Worm (Caenorhabditis elegans) whole organism, L3 larva: Measurements from ENCODE around the gene F23D12.4.

Experiments used
- R02D3.7 ChIP-seq: fragments of 150-350 bp; optimal IDR thresholded peaks from 2 replicates; lab custom pipeline; 2014; ENCODE audit warnings: missing biosample characterization, missing genetic modification characterization
- ZK546.5 ChIP-seq: sonication (generic microtip); optimal IDR thresholded peaks from 2 replicates; lab custom pipeline; 2017; ENCODE audit warnings: missing biosample characterization, missing genetic modification characterization
- aly-2 ChIP-seq: fragments of 150-350 bp; optimal IDR thresholded peaks from 2 replicates; lab custom pipeline; 2014; ENCODE audit warnings: missing biosample characterization, missing genetic modification characterization
- ama-1 ChIP-seq: fragments of 150-350 bp; optimal IDR thresholded peaks from 2 replicates; lab custom pipeline; 2018
- ceh-16 ChIP-seq: sonication (generic microtip); optimal IDR thresholded peaks from 2 replicates; lab custom pipeline; 2017; ENCODE audit warnings: missing biosample characterization, missing genetic modification characterization
- ceh-28 ChIP-seq: fragments of 150-350 bp; optimal IDR thresholded peaks from 2 replicates; lab custom pipeline; 2014; ENCODE audit warnings: missing biosample characterization, missing genetic modification reagents, missing genetic modification characterization
- ceh-9 ChIP-seq: sonication (generic microtip); optimal IDR thresholded peaks from 2 replicates; lab custom pipeline; 2018; ENCODE audit warnings: missing biosample characterization, missing genetic modification characterization
- daf-12 ChIP-seq: fragments of 150-350 bp; optimal IDR thresholded peaks from 2 replicates; lab custom pipeline; 2014; ENCODE audit warnings: missing biosample characterization, missing genetic modification reagents, missing genetic modification characterization
- egl-27 ChIP-seq: sonication (generic microtip); optimal IDR thresholded peaks from 4 replicates; lab custom pipeline; 2017; ENCODE audit warnings: missing biosample characterization, missing genetic modification reagents, missing genetic modification characterization
- egl-5 ChIP-seq: fragments of 150-350 bp; optimal IDR thresholded peaks from 2 replicates; lab custom pipeline; 2017; ENCODE audit warnings: missing biosample characterization, missing genetic modification reagents, missing genetic modification characterization, inconsistent platforms
- elt-1 ChIP-seq: fragments of 150-350 bp; optimal IDR thresholded peaks from 2 replicates; lab custom pipeline; 2014; ENCODE audit warnings: missing biosample characterization, missing genetic modification characterization
- elt-2 ChIP-seq: sonication (generic microtip); optimal IDR thresholded peaks from 2 replicates; lab custom pipeline; 2016; ENCODE audit warnings: missing genetic modification reagents, mild to moderate bottlenecking, missing genetic modification characterization, missing compliant biosample characterization
- elt-3 ChIP-seq, 3 experiments: fragments of 150-350 bp in 1 of 3; sonication (generic microtip) in 2 of 3; optimal IDR thresholded peaks; 2 replicates in 2 of 3; 4 replicates in 1 of 3; lab custom pipeline; 2014 to 2017; ENCODE audit warnings: missing biosample characterization in 3 of 3, missing genetic modification characterization in 3 of 3
- eor-1 ChIP-seq, 2 experiments: fragments of 150-350 bp; optimal IDR thresholded peaks; 2 replicates each; lab custom pipeline; 2014 to 2018; ENCODE audit warnings: missing biosample characterization in 2 of 2, missing genetic modification characterization in 2 of 2
- fkh-10 ChIP-seq: sonication (generic microtip); optimal IDR thresholded peaks from 2 replicates; lab custom pipeline; 2017; ENCODE audit warnings: missing biosample characterization, missing genetic modification reagents, missing genetic modification characterization
- fkh-2 ChIP-seq: fragments of 150-350 bp; optimal IDR thresholded peaks from 2 replicates; lab custom pipeline; 2014; ENCODE audit warnings: missing biosample characterization, missing genetic modification reagents, missing genetic modification characterization
- fos-1 ChIP-seq: fragments of 150-350 bp; optimal IDR thresholded peaks from 2 replicates; lab custom pipeline; 2014; ENCODE audit warnings: missing biosample characterization, missing genetic modification characterization
- hmg-11 ChIP-seq: sonication (generic microtip); optimal IDR thresholded peaks from 2 replicates; lab custom pipeline; 2016; ENCODE audit warnings: missing genetic modification characterization, missing compliant biosample characterization
- jun-1 ChIP-seq: fragments of 150-350 bp; optimal IDR thresholded peaks from 2 replicates; lab custom pipeline; 2014; ENCODE audit warnings: missing biosample characterization, missing genetic modification reagents, missing genetic modification characterization
- lin-39 ChIP-seq: fragments of 150-350 bp; optimal IDR thresholded peaks from 2 replicates; lab custom pipeline; 2018; ENCODE audit warnings: missing biosample characterization, missing genetic modification reagents, missing genetic modification characterization
- lsy-12 ChIP-seq: sonication (generic microtip); optimal IDR thresholded peaks from 2 replicates; lab custom pipeline; 2016; ENCODE audit warnings: mild to moderate bottlenecking, missing genetic modification characterization, missing compliant biosample characterization
- mdl-1 ChIP-seq: fragments of 150-350 bp; optimal IDR thresholded peaks from 2 replicates; lab custom pipeline; 2014; ENCODE audit warnings: missing biosample characterization, missing genetic modification characterization
- mml-1 ChIP-seq: fragments of 150-350 bp; sonication (generic microtip); optimal IDR thresholded peaks from 3 replicates; lab custom pipeline; 2014; ENCODE audit warnings: missing biosample characterization, missing genetic modification characterization
- nfya-1 ChIP-seq: sonication (generic microtip); optimal IDR thresholded peaks from 2 replicates; lab custom pipeline; 2017; ENCODE audit warnings: missing genetic modification characterization, mild to moderate bottlenecking, missing compliant biosample characterization, antibody characterized with exemption, moderate library complexity; ENCODE audit not compliant: insufficient read depth
- nhr-11 ChIP-seq: fragments of 150-350 bp; optimal IDR thresholded peaks from 2 replicates; lab custom pipeline; 2014; ENCODE audit warnings: missing biosample characterization, missing genetic modification characterization
- nhr-23 ChIP-seq: fragments of 150-350 bp; optimal IDR thresholded peaks from 2 replicates; lab custom pipeline; 2014; ENCODE audit warnings: missing biosample characterization, missing genetic modification reagents, missing genetic modification characterization
- nhr-25 ChIP-seq: sonication (generic microtip); optimal IDR thresholded peaks from 2 replicates; lab custom pipeline; 2017; ENCODE audit warnings: missing biosample characterization, missing genetic modification characterization
- nhr-28 ChIP-seq: fragments of 150-350 bp; optimal IDR thresholded peaks from 2 replicates; lab custom pipeline; 2014; ENCODE audit warnings: missing biosample characterization, missing genetic modification characterization
- nhr-67 ChIP-seq: fragments of 150-350 bp; optimal IDR thresholded peaks from 2 replicates; lab custom pipeline; 2014; ENCODE audit warnings: missing biosample characterization, missing genetic modification characterization
- pqm-1 ChIP-seq: fragments of 150-350 bp; optimal IDR thresholded peaks from 2 replicates; lab custom pipeline; 2017; ENCODE audit warnings: missing biosample characterization, missing genetic modification characterization, inconsistent platforms
- sea-2 ChIP-seq: fragments of 150-350 bp; sonication (generic microtip); optimal IDR thresholded peaks from 4 replicates; lab custom pipeline; 2014; ENCODE audit warnings: missing biosample characterization, missing genetic modification reagents, missing genetic modification characterization
- snpc-4 ChIP-seq: fragments of 150-350 bp; optimal IDR thresholded peaks from 2 replicates; lab custom pipeline; 2014; ENCODE audit warnings: missing biosample characterization, missing genetic modification characterization
- unc-39 ChIP-seq: sonication (generic microtip); optimal IDR thresholded peaks from 4 replicates; lab custom pipeline; 2017; ENCODE audit warnings: missing biosample characterization, missing genetic modification characterization
- unc-62 ChIP-seq: fragments of 150-350 bp; sonication (generic microtip); optimal IDR thresholded peaks from 4 replicates; lab custom pipeline; 2014; ENCODE audit warnings: missing biosample characterization, missing genetic modification reagents, missing genetic modification characterization
- zag-1 ChIP-seq: fragments of 150-350 bp; optimal IDR thresholded peaks from 2 replicates; lab custom pipeline; 2014; ENCODE audit warnings: missing biosample characterization, missing genetic modification characterization
- ztf-11 ChIP-seq: fragments of 150-350 bp; optimal IDR thresholded peaks from 2 replicates; lab custom pipeline; 2014; ENCODE audit warnings: missing biosample characterization, missing genetic modification characterization

F23D12.4 gene

DNA sequence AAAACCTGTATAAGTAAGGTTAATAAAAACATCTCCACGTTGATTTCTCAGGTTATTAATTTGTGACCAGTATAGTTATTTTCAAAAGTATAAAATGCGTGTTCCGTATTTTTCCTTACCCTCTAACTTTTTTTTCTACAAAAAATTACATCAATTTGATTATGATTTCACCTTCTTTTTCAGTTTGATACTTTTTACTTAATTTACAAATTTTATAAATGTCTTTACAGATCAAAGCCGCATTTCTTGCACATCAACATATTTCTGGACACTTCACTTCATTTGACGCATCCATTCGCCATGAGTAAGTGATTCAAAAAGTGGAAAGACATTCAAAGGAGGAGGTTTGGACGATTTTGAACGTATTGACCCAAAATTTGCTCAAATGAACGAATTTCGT is 15.6 kb downstream of the F23D12.4 start, which contains the start of gene Y66C5A.2:
Gene Y66C5A.2, plus strand, starts transcription at position 301 of the 400 bp plus-strand sequence.
- TF ChIP-seq egl-27, result no peak
- TF ChIP-seq ztf-11 (tag; lab: Kevin White, UChicago), result no peak
- TF ChIP-seq nhr-28 (tag; lab: Kevin White, UChicago), result no peak
- TF ChIP-seq nhr-11, result no peak

DNA sequence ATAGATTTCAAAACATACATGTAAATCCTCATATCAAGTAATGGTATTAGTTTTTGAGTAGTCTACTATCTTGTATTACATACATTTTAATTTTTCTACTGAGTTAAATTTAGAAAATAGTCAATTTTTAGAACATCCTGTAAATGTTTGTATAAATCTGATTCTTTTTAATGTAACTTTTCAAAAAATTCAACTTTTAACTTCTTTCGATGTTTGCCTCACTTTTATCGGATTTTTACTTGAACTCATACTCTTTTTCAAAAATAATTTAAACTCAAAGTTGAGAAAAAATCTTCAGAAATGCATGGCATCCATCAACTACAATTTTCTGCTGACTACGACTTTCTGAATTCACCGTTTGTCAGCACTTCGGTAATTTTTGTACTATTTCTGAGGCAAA is 19.7 kb downstream of the F23D12.4 start, which contains the start of gene M163.7:
Gene M163.7, plus strand, starts transcription at position 301 of the 400 bp plus-strand sequence.
- TF ChIP-seq sea-2 (GFP tag; lab: Kevin White, UChicago) (no peak), ama-1 (no peak), fkh-10 (GFP tag; lab: Kevin White, UChicago) (no peak), lsy-12 (tag; lab: Kevin White, UChicago) (no peak)

DNA sequence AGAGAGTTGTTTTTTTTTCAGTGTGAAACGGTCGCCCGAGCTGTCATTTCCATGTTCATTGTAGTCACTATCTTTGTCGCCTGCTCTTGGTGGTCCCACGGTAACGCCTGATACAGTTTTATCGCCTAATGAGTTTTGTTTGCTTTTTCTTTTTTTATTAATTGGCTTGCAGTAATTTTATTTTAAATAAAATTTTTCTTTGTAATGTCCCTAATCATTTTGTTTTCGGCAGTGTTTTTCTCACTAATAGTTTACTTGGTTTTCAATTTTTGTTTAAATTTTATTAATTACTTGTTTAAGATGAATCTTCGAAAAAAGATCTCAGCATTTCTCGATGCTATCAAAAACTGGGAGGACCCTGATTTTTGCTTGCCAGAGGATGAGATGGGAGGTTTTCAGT is 20.8 kb downstream of the F23D12.4 start, which contains the start of gene M163.22:
Gene M163.22, plus strand, starts transcription at position 301 of the 400 bp plus-strand sequence.
- TF ChIP-seq elt-1 (tag; lab: Kevin White, UChicago) (no peak), nhr-23 (tag; lab: Kevin White, UChicago) (no peak), nhr-67 (no peak), egl-5 (tag; lab: Kevin White, UChicago) (no peak), sea-2 (GFP tag; lab: Kevin White, UChicago) (no peak), snpc-4 (tag; lab: Kevin White, UChicago) (no peak), ceh-28 (tag; lab: Kevin White, UChicago) (no peak), nfya-1 (no peak), mml-1 (tag; lab: Kevin White, UChicago) (no peak), lin-39 (no peak), nhr-11 (no peak), ZK546.5 (tag; lab: Kevin White, UChicago) (no peak), ceh-16 (tag; lab: Kevin White, UChicago) (no peak)

DNA sequence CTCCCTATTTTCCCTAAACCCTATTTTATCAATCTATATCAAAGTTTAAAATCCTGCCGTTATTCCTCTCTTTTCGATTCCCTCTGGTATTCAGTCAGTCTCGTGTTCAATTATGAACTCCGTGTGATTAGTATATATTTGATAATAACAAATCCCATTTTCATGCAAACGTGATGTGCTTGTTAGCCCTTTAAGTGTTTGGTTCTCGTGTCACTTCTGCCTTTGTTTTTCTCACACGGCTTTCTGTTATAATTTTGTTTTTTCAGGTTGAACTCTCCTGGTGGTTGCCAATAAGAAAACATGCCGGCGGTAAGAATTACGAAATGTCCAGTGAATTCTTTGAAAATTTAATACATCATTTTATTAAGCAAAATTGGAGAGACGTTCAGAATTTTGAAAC is 21.7 kb downstream of the F23D12.4 start, which contains the start of gene M163.21:
Gene M163.21, plus strand, starts transcription at position 301 of the 400 bp plus-strand sequence.
- TF ChIP-seq hmg-11 (tag; lab: Kevin White, UChicago) (no peak), aly-2 (tag; lab: Kevin White, UChicago) (no peak), nhr-67 (no peak), fkh-10 (GFP tag; lab: Kevin White, UChicago) (no peak), nhr-28 (tag; lab: Kevin White, UChicago) (no peak), jun-1 (tag; lab: Kevin White, UChicago) (no peak), egl-27 (no peak), elt-1 (tag; lab: Kevin White, UChicago) (no peak), ama-1 (no peak), pqm-1 (no peak)
- TF ChIP-seq, all 47 proteins: peak for 0

DNA sequence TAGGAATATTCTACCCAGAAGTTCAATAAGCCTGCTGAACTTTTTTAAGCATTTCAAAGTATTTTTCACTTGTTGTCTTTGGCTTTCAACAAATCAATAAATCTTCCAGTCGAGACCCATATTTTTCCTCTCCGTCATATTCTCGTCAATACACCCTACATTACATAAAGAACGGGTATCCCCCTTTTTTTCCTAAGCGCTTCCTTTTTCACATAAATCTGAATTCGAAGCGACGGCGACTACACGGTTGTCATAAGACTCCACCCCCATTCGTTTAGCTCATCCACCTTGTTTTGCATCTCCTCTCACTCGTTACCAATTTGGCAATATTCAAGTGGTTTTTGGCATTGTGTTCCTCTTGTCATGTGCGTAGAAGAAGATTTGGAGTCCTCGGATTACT is 24.5 kb downstream of the F23D12.4 start, which contains the start of gene M163.9:
Gene M163.9, plus strand, starts transcription at position 301 of the 400 bp plus-strand sequence.
- TF ChIP-seq eor-1 (tag; optimal IDR thresholded peaks at IDR 0.05; lab: Kevin White, UChicago), result no peak
- TF ChIP-seq unc-39 (tag; lab: Kevin White, UChicago), result no peak

DNA sequence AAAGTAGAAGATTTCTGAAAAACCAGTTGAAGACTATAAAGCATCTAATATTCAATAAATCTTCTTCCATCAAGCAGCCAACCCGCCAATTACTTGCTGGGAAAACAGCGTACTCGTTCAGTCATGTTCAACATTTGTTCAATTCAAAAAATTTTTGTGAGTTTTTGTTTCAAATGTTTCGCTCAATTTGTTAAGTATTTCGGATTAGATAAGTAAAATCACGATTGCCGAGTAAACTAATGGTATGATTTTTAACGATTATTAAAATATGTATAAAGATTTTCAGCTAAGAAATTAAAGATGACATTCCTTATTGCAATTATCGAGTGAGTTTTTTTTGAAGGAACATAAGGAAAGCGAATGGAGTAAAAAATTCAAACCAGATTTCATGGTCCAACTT is 25.9 kb downstream of the F23D12.4 start, which contains the start of gene M163.10:
Gene M163.10, plus strand, starts transcription at position 301 of the 400 bp plus-strand sequence.
- TF ChIP-seq elt-3 (tag; optimal IDR thresholded peaks at IDR 0.05; lab: Kevin White, UChicago) (no peak), hmg-11 (tag; lab: Kevin White, UChicago) (no peak), nhr-11 (no peak), jun-1 (tag; lab: Kevin White, UChicago) (no peak), zag-1 (tag; lab: Kevin White, UChicago) (no peak), nhr-25 (no peak), mdl-1 (no peak), unc-62 (GFP tag; lab: Kevin White, UChicago) (no peak), lin-39 (no peak), nhr-23 (tag; lab: Kevin White, UChicago) (no peak), elt-2 (tag; lab: Kevin White, UChicago) (no peak), R02D3.7 (tag; lab: Kevin White, UChicago) (no peak), fkh-2 (tag; lab: Kevin White, UChicago) (no peak), mml-1 (tag; lab: Kevin White, UChicago) (no peak), daf-12 (tag; lab: Kevin White, UChicago) (no peak), fos-1 (tag; lab: Kevin White, UChicago) (no peak), ceh-9 (no peak), pqm-1 (no peak), fkh-10 (GFP tag; lab: Kevin White, UChicago) (no peak)
